Fruit fly (Drosophila melanogaster): Measurements from ENCODE around the gene lz.

The lz gene

dm6 chrX:9251212-9251877 is 33.1 kb upstream of the lz start (continued):
- TF ChIP-seq CG8924 (tag; optimal IDR thresholded peaks at IDR 0.05): no peak
- no peak for TF ChIP-seq CG17612 (GFP tag; IDR thresholded peaks at IDR 0.05)
- TF ChIP-seq Lim3 (GFP tag; IDR thresholded peaks at IDR 0.05): no peak
- no peak for TF ChIP-seq h (optimal IDR thresholded peaks at IDR 0.05)
- no peak for TF ChIP-seq H15 (GFP tag; IDR thresholded peaks at IDR 0.05)
- no peak for TF ChIP-seq klu (GFP tag; IDR thresholded peaks at IDR 0.05)
- no peak for TF ChIP-seq luna (GFP tag; optimal IDR thresholded peaks at IDR 0.05)
- peak; percentile 34 for TF ChIP-seq CG2678 (tag; optimal IDR thresholded peaks at IDR 0.05)
- peak; percentile 27 for TF ChIP-seq nmo (GFP tag; optimal IDR thresholded peaks at IDR 0.05)
- no peak for TF ChIP-seq salm (tag; optimal IDR thresholded peaks at IDR 0.05)
- peak; percentile 66; the same call in 2 of the 3 replicates for TF ChIP-seq ci (GFP tag; IDR thresholded peaks at IDR 0.05)
- TF ChIP-seq hbn (GFP tag; IDR thresholded peaks at IDR 0.05; ENCODE audit: partially characterized antibody): no peak
- TF ChIP-seq CG14965 (GFP tag; optimal IDR thresholded peaks at IDR 0.05; ENCODE audit: borderline replicate concordance): no peak
- no peak for TF ChIP-seq CG18011 (GFP tag; optimal IDR thresholded peaks at IDR 0.05)
- TF ChIP-seq Dip3 (GFP tag; optimal IDR thresholded peaks at IDR 0.05): no peak
- TF ChIP-seq CG11696 (GFP tag; IDR thresholded peaks at IDR 0.05): peak; percentile 95
- no peak for TF ChIP-seq CG3163 (GFP tag; optimal IDR thresholded peaks at IDR 0.05)
- no peak for TF ChIP-seq CG42726 (GFP tag; IDR thresholded peaks at IDR 0.05; ENCODE audit: partially characterized antibody)
- TF ChIP-seq oc (tag; optimal IDR thresholded peaks at IDR 0.05): no peak
- no peak for TF ChIP-seq CG1602 (GFP tag; optimal IDR thresholded peaks at IDR 0.05)
- no peak for TF ChIP-seq Atf3 (GFP tag; optimal IDR thresholded peaks at IDR 0.05)
- TF ChIP-seq gcm (GFP tag; optimal IDR thresholded peaks at IDR 0.05): no peak
- no peak for TF ChIP-seq CG12769 (tag; optimal IDR thresholded peaks at IDR 0.05)
- no peak for TF ChIP-seq tx (GFP tag; optimal IDR thresholded peaks at IDR 0.05)
- no peak for TF ChIP-seq jing (GFP tag; optimal IDR thresholded peaks at IDR 0.05)
- TF ChIP-seq CG7987 (GFP tag; optimal IDR thresholded peaks at IDR 0.05): no peak
- no peak for TF ChIP-seq ken (GFP tag; IDR thresholded peaks at IDR 0.05)
- no peak for TF ChIP-seq CG2202 (tag; optimal IDR thresholded peaks at IDR 0.05)
- no peak for TF ChIP-seq CG4282 (GFP tag; optimal IDR thresholded peaks at IDR 0.05)
- TF ChIP-seq CrebB (tag; optimal IDR thresholded peaks at IDR 0.05): no peak
- TF ChIP-seq CG18262 (tag; optimal IDR thresholded peaks at IDR 0.05): peak; percentile 26
- no peak for TF ChIP-seq Stat92E (GFP tag; optimal IDR thresholded peaks at IDR 0.05)
- peak; percentile 21 for TF ChIP-seq CG2712 (tag; optimal IDR thresholded peaks at IDR 0.05)
- TF ChIP-seq esg (GFP tag; conservative IDR thresholded peaks at IDR 0.05): 0 out of 2 replicates have a peak, but pooled peaks have one; percentile 12
- TF ChIP-seq ERR (GFP tag; optimal IDR thresholded peaks at IDR 0.05): no peak
- no peak for TF ChIP-seq HLHmδ (GFP tag; optimal IDR thresholded peaks at IDR 0.05)
- no peak for TF ChIP-seq bowl (GFP tag; IDR thresholded peaks at IDR 0.05)
- no peak for TF ChIP-seq kni (GFP tag; optimal IDR thresholded peaks at IDR 0.05)
- TF ChIP-seq CG31388 (GFP tag; optimal IDR thresholded peaks at IDR 0.05): no peak
- peak in 1 of 2 experiments; percentile 4 for TF ChIP-seq chif (GFP tag; optimal IDR thresholded peaks at IDR 0.05)
- TF ChIP-seq CG7357 (GFP tag; IDR thresholded peaks at IDR 0.05): no peak
- TF ChIP-seq CG12071 (GFP tag; optimal IDR thresholded peaks at IDR 0.05): no peak
- no peak for TF ChIP-seq BEAF-32 (GFP tag; optimal IDR thresholded peaks at IDR 0.05)
- TF ChIP-seq stc (GFP tag; IDR thresholded peaks at IDR 0.05): peak; percentile 43; the same call in 1 of the 2 replicates
- TF ChIP-seq lov (optimal IDR thresholded peaks at IDR 0.05): no peak
- no peak for TF ChIP-seq lov (GFP tag; IDR thresholded peaks at IDR 0.05)
- TF ChIP-seq ftz-f1 (GFP tag; optimal IDR thresholded peaks at IDR 0.05): no peak
- no peak for TF ChIP-seq prd (optimal IDR thresholded peaks at IDR 0.05)
- peak; percentile 44; the same call in 2 of the 3 replicates for TF ChIP-seq prd (GFP tag; IDR thresholded peaks at IDR 0.05)
- TF ChIP-seq Fer1 (GFP tag; optimal IDR thresholded peaks at IDR 0.05): no peak
- no peak for TF ChIP-seq CG10431 (GFP tag; optimal IDR thresholded peaks at IDR 0.05)

Data from whole organism, embryonic.